Worm (Caenorhabditis elegans) whole organism, L1 larva: ENCODE data around the gene fbxa-19.

ENCODE experiments used
- elt-2 ChIP-seq: sonication (generic microtip); optimal IDR thresholded peaks from 2 replicates; lab custom pipeline; 2016; ENCODE audit warnings: missing genetic modification characterization, mild to moderate bottlenecking, inconsistent platforms, missing compliant biosample characterization, missing genetic modification reagents
- mab-9 ChIP-seq: fragments of 200-800 bp; sonication (Bioruptor generic); IDR thresholded peaks from 2 replicates; pipeline ENCODE4 v1.3.6; 2022; ENCODE audit warnings: missing genetic modification reagents, missing genetic modification characterization, missing compliant biosample characterization
- mdl-1 ChIP-seq, 2 experiments: fragments of 150-350 bp; optimal IDR thresholded peaks; 2 replicates each; lab custom pipeline; 2014 to 2017; ENCODE audit warnings: missing biosample characterization in 2 of 2, missing genetic modification characterization in 2 of 2, inconsistent platforms in 1 of 2
- nhr-12 ChIP-seq: sonication (generic microtip); optimal IDR thresholded peaks from 2 replicates; lab custom pipeline; 2017; ENCODE audit warnings: missing biosample characterization, missing genetic modification characterization
- nhr-237 ChIP-seq: fragments of 150-350 bp; optimal IDR thresholded peaks from 2 replicates; lab custom pipeline; 2014; ENCODE audit warnings: missing biosample characterization, missing genetic modification characterization
- pqm-1 ChIP-seq: sonication (generic microtip); optimal IDR thresholded peaks from 3 replicates; lab custom pipeline; 2017; ENCODE audit warnings: missing biosample characterization, missing genetic modification characterization
- snpc-4 ChIP-seq: fragments of 150-350 bp; optimal IDR thresholded peaks from 2 replicates; lab custom pipeline; 2014; ENCODE audit warnings: missing biosample characterization, missing genetic modification characterization
- sptf-1 ChIP-seq: fragments of 150-350 bp; optimal IDR thresholded peaks from 2 replicates; lab custom pipeline; 2014; ENCODE audit warnings: missing biosample characterization, missing genetic modification characterization
- unc-86 ChIP-seq: sonication (generic microtip); optimal IDR thresholded peaks from 2 replicates; lab custom pipeline; 2016; ENCODE audit warnings: missing genetic modification characterization, missing compliant biosample characterization

DNA sequence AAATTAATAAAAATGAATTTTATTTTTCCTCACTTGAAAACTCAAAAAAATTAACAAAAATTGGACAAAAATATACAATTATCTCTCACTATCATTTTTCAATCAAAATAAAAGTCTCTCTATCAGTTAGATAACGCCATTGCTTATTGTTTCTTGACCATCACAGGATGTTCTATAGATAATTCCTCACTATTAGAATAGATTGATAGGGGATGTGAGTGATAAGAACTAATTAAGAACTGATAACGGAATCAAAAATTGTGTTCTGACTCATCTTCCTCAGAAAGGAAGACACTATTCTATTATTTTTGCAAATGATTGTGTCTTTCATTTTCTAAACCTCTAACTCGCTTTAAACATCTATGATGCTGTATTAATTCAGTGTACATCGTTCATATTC is 26.1 kb upstream of the fbxa-19 start:
- no peak for TF ChIP-seq snpc-4 (tag; lab: Kevin White, UChicago)
- peak; percentile 87 for TF ChIP-seq elt-2 (tag; lab: Kevin White, UChicago)
- peak; percentile 35 for TF ChIP-seq pqm-1 (tag; lab: Kevin White, UChicago)
- TF ChIP-seq sptf-1, result no peak
- no peak for TF ChIP-seq unc-86 (tag; lab: Kevin White, UChicago)
- no peak for TF ChIP-seq nhr-237
- TF ChIP-seq mab-9, result no peak
- TF ChIP-seq mdl-1 (tag; optimal IDR thresholded peaks at IDR 0.05; lab: Kevin White, UChicago), result no peak
- no peak for TF ChIP-seq nhr-12 (tag; lab: Kevin White, UChicago)
